Worm (Caenorhabditis elegans) whole organism, L1 larva: ENCODE results near the gene srbc-79.

Source experiments
- mdl-1 ChIP-seq, 2 experiments: fragments of 150-350 bp; optimal IDR thresholded peaks; 2 replicates each; lab custom pipeline; 2014 to 2017; ENCODE audit warnings: missing biosample characterization in 2 of 2, missing genetic modification characterization in 2 of 2, inconsistent platforms in 1 of 2
- nhr-28 ChIP-seq: fragments of 150-350 bp; optimal IDR thresholded peaks from 2 replicates; lab custom pipeline; 2014; ENCODE audit warnings: missing biosample characterization, missing genetic modification characterization

DNA sequence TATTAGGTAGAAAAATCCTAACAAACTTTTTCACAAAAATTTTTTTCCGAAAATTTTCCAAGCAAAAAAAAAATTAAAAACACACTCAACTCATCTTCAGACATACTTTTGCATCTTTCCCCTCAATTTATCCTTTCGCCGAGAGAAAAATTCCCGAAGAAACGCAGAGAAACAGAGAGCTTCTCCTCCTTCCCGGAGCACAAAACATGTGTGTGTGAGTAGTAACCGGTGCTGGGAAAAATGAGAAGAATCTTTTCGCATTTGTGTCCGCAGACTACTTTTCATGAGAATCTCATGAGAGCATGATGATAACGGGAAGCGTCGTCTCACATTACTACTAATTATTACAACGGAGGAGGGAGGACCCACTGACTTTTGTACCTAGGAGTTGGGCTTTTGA is 5.7 kb downstream of the srbc-79 start:
- TF ChIP-seq nhr-28 (tag; lab: Kevin White, UChicago) (no peak), mdl-1 (tag; optimal IDR thresholded peaks at IDR 0.05; lab: Kevin White, UChicago) (peak in 1 of 2 experiments; percentile 21)
